Worm (Caenorhabditis elegans) whole organism, late embryonic: ENCODE measurements around the gene srw-86.
A peak's percentile ranks its signal among the peaks of the same experiment; 100 is the strongest.

Experiments
- K02D7.2 ChIP-seq: sonication (generic microtip); optimal IDR thresholded peaks from 2 replicates; lab custom pipeline; 2017; ENCODE audit warnings: mild to moderate bottlenecking, missing genetic modification characterization, missing compliant biosample characterization
- K09A11.1 ChIP-seq: sonication (generic microtip); optimal IDR thresholded peaks from 2 replicates; lab custom pipeline; 2017; ENCODE audit warnings: antibody characterized with exemption, mild to moderate bottlenecking, missing genetic modification characterization, missing compliant biosample characterization; ENCODE audit not compliant: insufficient read depth
- T23F11.4 ChIP-seq: fragments of 200-800 bp; sonication (Bioruptor generic); optimal IDR thresholded peaks from 2 replicates; lab custom pipeline; 2018; ENCODE audit warnings: mild to moderate bottlenecking, missing genetic modification characterization, missing compliant biosample characterization
- Y22D7AL.16 ChIP-seq: sonication (generic microtip); optimal IDR thresholded peaks from 2 replicates; lab custom pipeline; 2016; ENCODE audit warnings: missing genetic modification characterization, missing compliant biosample characterization
- ahr-1 ChIP-seq: sonication (generic microtip); optimal IDR thresholded peaks from 2 replicates; lab custom pipeline; 2016; ENCODE audit warnings: missing genetic modification characterization, missing compliant biosample characterization
- ama-1 ChIP-seq: fragments of 150-350 bp; optimal IDR thresholded peaks from 2 replicates; lab custom pipeline; 2014
- ceh-14 ChIP-seq: sonication (generic microtip); optimal IDR thresholded peaks from 2 replicates; lab custom pipeline; 2016; ENCODE audit warnings: missing genotype, missing genetic modification characterization, missing compliant biosample characterization
- ceh-18 ChIP-seq: sonication (generic microtip); optimal IDR thresholded peaks from 2 replicates; lab custom pipeline; 2016; ENCODE audit warnings: missing genetic modification characterization, missing compliant biosample characterization
- ceh-2 ChIP-seq: sonication (generic microtip); optimal IDR thresholded peaks from 2 replicates; lab custom pipeline; 2016; ENCODE audit warnings: missing genotype, missing genetic modification characterization, missing compliant biosample characterization
- ceh-45 ChIP-seq: fragments of 200-800 bp; sonication (Bioruptor generic); IDR thresholded peaks from 2 replicates; pipeline ENCODE4 v1.3.6; 2022; ENCODE audit warnings: missing genetic modification reagents, missing genetic modification characterization, missing compliant biosample characterization
- che-1 ChIP-seq: sonication (generic microtip); optimal IDR thresholded peaks from 2 replicates; lab custom pipeline; 2016; ENCODE audit warnings: mild to moderate bottlenecking, missing genetic modification characterization, missing compliant biosample characterization
- elt-2 ChIP-seq: sonication (generic microtip); optimal IDR thresholded peaks from 2 replicates; lab custom pipeline; 2016; ENCODE audit warnings: missing genetic modification reagents, missing genetic modification characterization, missing compliant biosample characterization
- elt-4 ChIP-seq: sonication (generic microtip); optimal IDR thresholded peaks from 2 replicates; lab custom pipeline; 2016; ENCODE audit warnings: missing genetic modification characterization, missing compliant biosample characterization
- eyg-1 ChIP-seq: sonication (generic microtip); optimal IDR thresholded peaks from 2 replicates; lab custom pipeline; 2016; ENCODE audit warnings: missing genotype, missing genetic modification characterization, missing compliant biosample characterization
- fkh-6 ChIP-seq: sonication (generic microtip); optimal IDR thresholded peaks from 2 replicates; lab custom pipeline; 2016; ENCODE audit warnings: missing genetic modification characterization, missing compliant biosample characterization
- gmeb-2 ChIP-seq: sonication (generic microtip); optimal IDR thresholded peaks from 2 replicates; lab custom pipeline; 2016; ENCODE audit warnings: missing genetic modification characterization, inconsistent platforms, missing compliant biosample characterization
- hlh-6 ChIP-seq: sonication (generic microtip); optimal IDR thresholded peaks from 2 replicates; lab custom pipeline; 2016; ENCODE audit warnings: missing genotype, missing genetic modification characterization, missing compliant biosample characterization
- lin-11 ChIP-seq: fragments of 200-800 bp; sonication (Bioruptor generic); optimal IDR thresholded peaks from 2 replicates; lab custom pipeline; 2018; ENCODE audit warnings: mild to moderate bottlenecking, missing genetic modification characterization, missing compliant biosample characterization
- mec-3 ChIP-seq: sonication (generic microtip); optimal IDR thresholded peaks from 2 replicates; lab custom pipeline; 2016; ENCODE audit warnings: borderline replicate concordance, missing genetic modification characterization, missing compliant biosample characterization
- nhr-11 ChIP-seq: fragments of 150-350 bp; optimal IDR thresholded peaks from 2 replicates; lab custom pipeline; 2014; ENCODE audit warnings: missing biosample characterization, missing genetic modification characterization
- npax-4 ChIP-seq: sonication (generic microtip); optimal IDR thresholded peaks from 2 replicates; lab custom pipeline; 2016; ENCODE audit warnings: missing genetic modification characterization, missing compliant biosample characterization
- pax-1 ChIP-seq: fragments of 150-350 bp; optimal IDR thresholded peaks from 2 replicates; lab custom pipeline; 2014; ENCODE audit warnings: missing biosample characterization, missing genetic modification characterization
- pha-2 ChIP-seq: sonication (generic microtip); optimal IDR thresholded peaks from 2 replicates; lab custom pipeline; 2017; ENCODE audit warnings: mild to moderate bottlenecking, missing genetic modification characterization, missing compliant biosample characterization
- pha-4 ChIP-seq: fragments of 150-350 bp; optimal IDR thresholded peaks from 2 replicates; lab custom pipeline; 2018; ENCODE audit warnings: missing biosample characterization, missing genetic modification reagents, missing genetic modification characterization
- pqm-1 ChIP-seq: sonication (generic microtip); optimal IDR thresholded peaks from 2 replicates; lab custom pipeline; 2016; ENCODE audit warnings: missing genetic modification characterization, missing compliant biosample characterization
- pros-1 ChIP-seq: fragments of 150-350 bp; optimal IDR thresholded peaks from 2 replicates; lab custom pipeline; 2014; ENCODE audit warnings: missing biosample characterization, missing genetic modification reagents, missing genetic modification characterization
- ref-2 ChIP-seq: sonication (generic microtip); optimal IDR thresholded peaks from 2 replicates; lab custom pipeline; 2016; ENCODE audit warnings: missing genetic modification characterization, missing compliant biosample characterization
- rnt-1 ChIP-seq: sonication (generic microtip); optimal IDR thresholded peaks from 2 replicates; lab custom pipeline; 2016; ENCODE audit warnings: missing genetic modification characterization, missing compliant biosample characterization
- sdc-2 ChIP-seq: sonication (generic microtip); optimal IDR thresholded peaks from 2 replicates; lab custom pipeline; 2016; ENCODE audit warnings: missing genotype, missing genetic modification characterization, missing compliant biosample characterization
- sox-4 ChIP-seq: sonication (generic microtip); optimal IDR thresholded peaks from 2 replicates; lab custom pipeline; 2017; ENCODE audit warnings: mild to moderate bottlenecking, missing genetic modification characterization, inconsistent platforms, missing compliant biosample characterization
- tbx-2 ChIP-seq: sonication (generic microtip); optimal IDR thresholded peaks from 2 replicates; lab custom pipeline; 2016; ENCODE audit warnings: missing genetic modification characterization, missing compliant biosample characterization
- tbx-7 ChIP-seq: sonication (generic microtip); optimal IDR thresholded peaks from 2 replicates; lab custom pipeline; 2016; ENCODE audit warnings: missing genotype, missing genetic modification characterization, missing compliant biosample characterization
- unc-42 ChIP-seq: sonication (generic microtip); optimal IDR thresholded peaks from 2 replicates; lab custom pipeline; 2016; ENCODE audit warnings: missing genotype, missing genetic modification characterization, missing compliant biosample characterization
- unc-55 ChIP-seq: sonication (generic microtip); optimal IDR thresholded peaks from 2 replicates; lab custom pipeline; 2017; ENCODE audit warnings: missing biosample characterization, missing genetic modification reagents, missing genetic modification characterization
- unc-86 ChIP-seq: sonication (generic microtip); optimal IDR thresholded peaks from 2 replicates; lab custom pipeline; 2016; ENCODE audit warnings: missing genetic modification characterization, missing compliant biosample characterization
- ztf-16 ChIP-seq: sonication (generic microtip); optimal IDR thresholded peaks from 2 replicates; lab custom pipeline; 2017; ENCODE audit warnings: missing genetic modification characterization, missing compliant biosample characterization

srw-86 gene

ce11 chrV:19400619-19401018 lies at the start of gene srw-86:
Gene srw-86 (minus strand): TSS chrV:19400719.
- TF ChIP-seq ztf-16 (tag; lab: Kevin White, UChicago) (no peak), ama-1 (no peak), unc-55 (GFP tag; lab: Kevin White, UChicago) (no peak), T23F11.4 (GFP tag; lab: Kevin White, UChicago) (no peak), K02D7.2 (tag; lab: Kevin White, UChicago) (no peak), sdc-2 (tag; lab: Kevin White, UChicago) (no peak), tbx-7 (tag; lab: Kevin White, UChicago) (no peak), K09A11.1 (tag; lab: Kevin White, UChicago) (no peak), pha-4 (tag; lab: Kevin White, UChicago) (no peak), ceh-18 (tag; lab: Kevin White, UChicago) (no peak)

- TF ChIP-seq fkh-6 (tag; lab: Kevin White, UChicago), result no peak
- TF ChIP-seq tbx-2 (tag; lab: Kevin White, UChicago), result no peak
- no peak for TF ChIP-seq rnt-1
- no peak for TF ChIP-seq T23F11.4 (GFP tag; lab: Kevin White, UChicago)
- TF ChIP-seq elt-2 (tag; lab: Kevin White, UChicago), result peak; percentile 8
- no peak for TF ChIP-seq npax-4 (tag; lab: Kevin White, UChicago)
- TF ChIP-seq pha-2, result no peak
- no peak for TF ChIP-seq ama-1
Observed at ce11 chrV:19449544-19449943, 49.0 kb upstream of the srw-86 start, which contains the start of gene M04C3.5. Gene M04C3.5 (plus strand): TSS chrV:19449733.

- TF ChIP-seq pros-1 (tag; lab: Kevin White, UChicago) (no peak), eyg-1 (tag; lab: Kevin White, UChicago) (no peak)
Observed at ce11 chrV:19448805-19449204, 48.3 kb upstream of the srw-86 start, which contains the start of gene M04C3.2. Gene M04C3.2 (minus strand): TSS chrV:19448905.

- TF ChIP-seq ceh-2, result no peak
- TF ChIP-seq pqm-1 (tag; lab: Kevin White, UChicago), result no peak
- TF ChIP-seq gmeb-2, result no peak
- TF ChIP-seq elt-2 (tag; lab: Kevin White, UChicago), result no peak
- TF ChIP-seq unc-86, result no peak
- no peak for TF ChIP-seq nhr-11
- TF ChIP-seq hlh-6, result no peak
- TF ChIP-seq lin-11 (tag; lab: Kevin White, UChicago), result no peak
- no peak for TF ChIP-seq ahr-1 (tag; lab: Kevin White, UChicago)
- TF ChIP-seq elt-4 (tag; lab: Kevin White, UChicago), result no peak
- TF ChIP-seq sox-4, result no peak
- TF ChIP-seq Y22D7AL.16, result no peak
- no peak for TF ChIP-seq T23F11.4 (GFP tag; lab: Kevin White, UChicago)
- no peak for TF ChIP-seq pha-4 (tag; lab: Kevin White, UChicago)
- TF ChIP-seq ceh-45 (GFP tag; lab: Robert Waterston, UW), result no peak
- TF ChIP-seq ceh-14 (tag; lab: Kevin White, UChicago), result no peak
- no peak for TF ChIP-seq che-1 (tag; lab: Kevin White, UChicago)
- no peak for TF ChIP-seq mec-3
Observed at ce11 chrV:19445442-19445841, 44.9 kb upstream of the srw-86 start, which contains the start of gene M04C3.1. Gene M04C3.1 (minus strand): TSS chrV:19445605.

ce11 chrV:19443599-19443998 lies 43.1 kb upstream of the srw-86 start:
- TF ChIP-seq pax-1 (tag; lab: Kevin White, UChicago) (no peak), ref-2 (tag; lab: Kevin White, UChicago) (no peak), sox-4 (no peak), pros-1 (tag; lab: Kevin White, UChicago) (no peak), unc-42 (tag; lab: Kevin White, UChicago) (no peak)
